Fruit fly (Drosophila melanogaster): ENCODE measurements around the gene CG31709.

The CG31709 gene

DNA sequence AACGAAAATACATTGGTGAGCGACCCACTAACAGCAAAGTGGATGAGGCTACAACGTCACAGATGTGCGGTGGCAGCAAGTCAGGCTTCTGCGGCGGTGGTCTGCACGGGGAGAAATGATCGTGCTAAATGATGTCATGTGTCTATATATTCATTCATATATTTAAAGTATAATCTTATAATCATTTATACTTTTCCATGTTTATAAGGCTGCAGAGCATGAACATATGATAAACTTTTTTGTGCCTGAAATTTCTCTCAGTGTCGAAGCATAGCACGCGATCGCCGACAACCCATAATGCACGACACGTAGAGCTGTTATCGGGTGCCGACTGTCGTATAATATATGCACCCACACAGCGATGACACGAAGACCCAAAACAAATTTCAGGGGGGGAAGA, 19.0 kb upstream of the CG31709 start (continued):
- no peak for TF ChIP-seq CG10431 (GFP tag; optimal IDR thresholded peaks at IDR 0.05)
- no peak for TF ChIP-seq lbe (GFP tag; optimal IDR thresholded peaks at IDR 0.05)
- TF ChIP-seq CG10462 (GFP tag; optimal IDR thresholded peaks at IDR 0.05) = peak; percentile 7
- TF ChIP-seq pros (GFP tag; optimal IDR thresholded peaks at IDR 0.05) = no peak
- TF ChIP-seq vnd (GFP tag; IDR thresholded peaks at IDR 0.05; ENCODE audit: partially characterized antibody) = no peak
- TF ChIP-seq CG9215 (GFP tag; IDR thresholded peaks at IDR 0.05) = peak; percentile 38; the same call in 1 of the 2 replicates
- peak; percentile 10 for TF ChIP-seq ind (GFP tag; optimal IDR thresholded peaks at IDR 0.05)
- 0 out of 2 replicates have a peak, but pooled peaks have one; percentile 41 for TF ChIP-seq CG14014 (GFP tag; IDR thresholded peaks at IDR 0.05)
- TF ChIP-seq HLH54F (GFP tag; optimal IDR thresholded peaks at IDR 0.05) = no peak
- TF ChIP-seq slbo (GFP tag; IDR thresholded peaks at IDR 0.05) = peak; percentile 44; the same call in 1 of the 2 replicates
- TF ChIP-seq Ptx1 (GFP tag; IDR thresholded peaks at IDR 0.05) = peak; percentile 66
- TF ChIP-seq corto (GFP tag; optimal IDR thresholded peaks at IDR 0.05) = no peak
- peak; percentile 73; the same call in 1 of the 2 replicates for TF ChIP-seq sob (GFP tag; IDR thresholded peaks at IDR 0.05)
- TF ChIP-seq YL-1 (GFP tag; optimal IDR thresholded peaks at IDR 0.05) = no peak
- no peak for TF ChIP-seq CG7963 (GFP tag; IDR thresholded peaks at IDR 0.05; ENCODE audit: partially characterized antibody)
- TF ChIP-seq Doc2 (GFP tag; IDR thresholded peaks at IDR 0.05) = no peak
- peak; percentile 71 for TF ChIP-seq Ssrp (tag; optimal IDR thresholded peaks at IDR 0.05)
- no peak for TF ChIP-seq CG30020 (tag; optimal IDR thresholded peaks at IDR 0.05)
- TF ChIP-seq CG15073 (GFP tag; optimal IDR thresholded peaks at IDR 0.05) = no peak
- TF ChIP-seq mam (GFP tag; optimal IDR thresholded peaks at IDR 0.05) = no peak
- TF ChIP-seq Atf6 (GFP tag; IDR thresholded peaks at IDR 0.05) = peak; percentile 28; the same call in 1 of the 2 replicates
- no peak for TF ChIP-seq shn (GFP tag; optimal IDR thresholded peaks at IDR 0.05)
- peak; percentile 22 for TF ChIP-seq Nf-YB (GFP tag; optimal IDR thresholded peaks at IDR 0.05)
- TF ChIP-seq luna (GFP tag; optimal IDR thresholded peaks at IDR 0.05) = no peak
- peak; percentile 49 for TF ChIP-seq Sox100B (GFP tag; optimal IDR thresholded peaks at IDR 0.05)
- TF ChIP-seq knrl (GFP tag; IDR thresholded peaks at IDR 0.05; ENCODE audit: partially characterized antibody) = no peak
- peak; percentile 59 for TF ChIP-seq D19A (tag; optimal IDR thresholded peaks at IDR 0.05)
- TF ChIP-seq abd-A (tag; optimal IDR thresholded peaks at IDR 0.05) = no peak
- peak; percentile 73 for TF ChIP-seq CG8924 (tag; optimal IDR thresholded peaks at IDR 0.05)
- peak; percentile 72 for TF ChIP-seq gt (GFP tag; IDR thresholded peaks at IDR 0.05)
- no peak for TF ChIP-seq CG13287 (GFP tag; IDR thresholded peaks at IDR 0.05; ENCODE audit: partially characterized antibody)
- TF ChIP-seq CG34376 (GFP tag; optimal IDR thresholded peaks at IDR 0.05) = no peak
- TF ChIP-seq fd96Cb (tag; optimal IDR thresholded peaks at IDR 0.05) = peak; percentile 75
- peak; percentile 84 for TF ChIP-seq chm (GFP tag; IDR thresholded peaks at IDR 0.05)
- no peak for TF ChIP-seq chinmo (GFP tag; IDR thresholded peaks at IDR 0.05; ENCODE audit: partially characterized antibody)
- peak; percentile 67 for TF ChIP-seq Med (GFP tag)
- TF ChIP-seq Ets97D (GFP tag; optimal IDR thresholded peaks at IDR 0.05) = no peak
- no peak for TF ChIP-seq CTCF (GFP tag; optimal IDR thresholded peaks at IDR 0.05)
- TF ChIP-seq bcd (GFP tag; optimal IDR thresholded peaks at IDR 0.05) = peak; percentile 53
- peak; percentile 2 for TF ChIP-seq kah (GFP tag; optimal IDR thresholded peaks at IDR 0.05)
- no peak for TF ChIP-seq CG7928 (GFP tag; optimal IDR thresholded peaks at IDR 0.05)
- TF ChIP-seq CG17359 (tag; optimal IDR thresholded peaks at IDR 0.05) = peak; percentile 60
- no peak for TF ChIP-seq lov (optimal IDR thresholded peaks at IDR 0.05)
- TF ChIP-seq lov (GFP tag; IDR thresholded peaks at IDR 0.05) = peak; percentile 93; the same call in 2 of the 3 replicates
- no peak for TF ChIP-seq sd (tag; optimal IDR thresholded peaks at IDR 0.05)
- TF ChIP-seq Ets65A (GFP tag) = no peak
- peak; percentile 80 for TF ChIP-seq sisA (GFP tag; IDR thresholded peaks at IDR 0.05)
- TF ChIP-seq CG6689 (GFP tag; IDR thresholded peaks at IDR 0.05) = peak; percentile 77
- peak; percentile 78 for TF ChIP-seq gcm (GFP tag; optimal IDR thresholded peaks at IDR 0.05)
- TF ChIP-seq CG2129 (GFP tag; IDR thresholded peaks at IDR 0.05; ENCODE audit: partially characterized antibody) = no peak
- peak; percentile 74; the same call in 1 of the 2 replicates for TF ChIP-seq ranshi (GFP tag; IDR thresholded peaks at IDR 0.05)
- TF ChIP-seq CG12391 (tag; optimal IDR thresholded peaks at IDR 0.05) = peak; percentile 71

All from whole organism, embryonic.